Worm (Caenorhabditis elegans): ENCODE results near the gene nhr-271.

nhr-271 gene

ce11 chrV:16604301-16604700 lies 24.0 kb upstream of the nhr-271 start:
- no peak for TF ChIP-seq crh-2 (tag; optimal IDR thresholded peaks at IDR 0.05)
- TF ChIP-seq fos-1 (tag; optimal IDR thresholded peaks at IDR 0.05): peak; percentile 18

DNA sequence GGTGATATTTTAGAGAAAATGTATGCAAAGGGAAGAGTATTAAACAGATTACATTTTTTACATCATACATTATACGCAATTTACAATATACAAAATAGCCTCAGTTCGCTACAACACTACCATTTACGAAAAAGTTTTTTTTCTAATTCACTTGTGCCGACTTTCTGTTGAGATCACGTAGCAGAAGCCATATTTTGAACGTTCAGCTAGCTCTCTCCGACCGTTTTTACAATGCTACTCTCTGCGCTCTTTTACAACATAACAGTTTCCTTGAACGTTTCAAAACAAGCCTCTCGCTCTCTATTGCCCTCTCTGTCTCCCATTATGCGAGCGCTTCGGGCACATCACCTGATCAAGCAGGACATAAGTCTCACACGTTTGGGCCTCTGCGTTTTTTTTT lies 22.8 kb upstream of the nhr-271 start, which contains the start of gene T03E6.8:
TSS of gene T03E6.8 (minus strand) at position 101 of the 400 bp plus-strand sequence.
- no peak for TF ChIP-seq elt-1 (tag; optimal IDR thresholded peaks at IDR 0.05)
- TF ChIP-seq lin-11 (tag; optimal IDR thresholded peaks at IDR 0.05): no peak
- no peak for TF ChIP-seq sem-4 (tag; optimal IDR thresholded peaks at IDR 0.05)
- no peak for TF ChIP-seq mdl-1 (tag; optimal IDR thresholded peaks at IDR 0.05)
- no peak for TF ChIP-seq aly-2 (tag; optimal IDR thresholded peaks at IDR 0.05)
- TF ChIP-seq unc-55 (GFP tag; optimal IDR thresholded peaks at IDR 0.05): no peak
- no peak for TF ChIP-seq elt-3 (tag; optimal IDR thresholded peaks at IDR 0.05)
- no peak for TF ChIP-seq nhr-25 (tag; optimal IDR thresholded peaks at IDR 0.05)

ce11 chrV:16600623-16601022 lies 20.3 kb upstream of the nhr-271 start, which contains the start of gene T03E6.9:
Gene T03E6.9 (minus strand): TSS chrV:16600723.
- TF ChIP-seq elt-1 (tag; optimal IDR thresholded peaks at IDR 0.05) (no peak), alr-1 (tag; optimal IDR thresholded peaks at IDR 0.05) (no peak), elt-3 (tag; optimal IDR thresholded peaks at IDR 0.05) (no peak), nhr-11 (tag; optimal IDR thresholded peaks at IDR 0.05) (no peak), mdl-1 (tag; optimal IDR thresholded peaks at IDR 0.05) (no peak), nhr-23 (tag; optimal IDR thresholded peaks at IDR 0.05) (no peak), nhr-237 (tag; optimal IDR thresholded peaks at IDR 0.05) (no peak), ztf-4 (tag; optimal IDR thresholded peaks at IDR 0.05) (no peak), sma-9 (GFP tag; optimal IDR thresholded peaks at IDR 0.05) (no peak), sma-9 (tag; optimal IDR thresholded peaks at IDR 0.05) (no peak), ztf-1 (GFP tag; conservative IDR thresholded peaks at IDR 0.05) (no peak), mab-5 (tag; optimal IDR thresholded peaks at IDR 0.05) (no peak), aly-2 (tag; optimal IDR thresholded peaks at IDR 0.05) (no peak)

DNA sequence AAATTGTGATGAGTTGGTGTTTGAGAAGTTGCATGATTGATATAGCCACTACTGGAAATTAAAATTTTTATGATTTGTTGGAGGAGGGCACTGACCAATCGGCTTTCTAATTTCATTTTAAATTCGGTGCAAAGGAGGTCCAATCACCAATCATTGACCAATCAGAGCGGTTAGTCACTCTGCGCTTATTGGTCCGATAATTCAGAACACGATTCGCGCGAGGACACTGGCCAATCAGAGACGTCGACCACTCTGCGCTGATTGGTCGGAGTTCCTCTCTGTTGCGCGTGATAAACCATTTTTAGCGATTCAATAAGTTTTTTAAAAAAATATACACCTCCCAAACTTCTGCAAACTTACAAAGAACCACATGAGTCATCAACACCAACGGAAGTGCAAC lies 19.5 kb upstream of the nhr-271 start:
- TF ChIP-seq nhr-12 (tag; optimal IDR thresholded peaks at IDR 0.05): no peak

- TF ChIP-seq lsy-2 (tag; optimal IDR thresholded peaks at IDR 0.05): peak in 1 of 2 experiments; percentile 18
- TF ChIP-seq nhr-23 (tag; optimal IDR thresholded peaks at IDR 0.05): no peak
- TF ChIP-seq nhr-77 (tag; optimal IDR thresholded peaks at IDR 0.05): no peak
- TF ChIP-seq nhr-10 (tag; optimal IDR thresholded peaks at IDR 0.05): no peak
- peak; percentile 21 for TF ChIP-seq nhr-129 (tag; optimal IDR thresholded peaks at IDR 0.05)
- no peak for TF ChIP-seq nhr-12 (tag; optimal IDR thresholded peaks at IDR 0.05)
- TF ChIP-seq ama-1 (optimal IDR thresholded peaks at IDR 0.05): peak; percentile 29
- TF ChIP-seq sem-4 (tag; optimal IDR thresholded peaks at IDR 0.05): no peak
Observed at ce11 chrV:16598437-16598836, 18.1 kb upstream of the nhr-271 start.

- TF ChIP-seq R02D3.7 (tag; optimal IDR thresholded peaks at IDR 0.05): no peak
- TF ChIP-seq unc-62 (GFP tag; optimal IDR thresholded peaks at IDR 0.05): no peak
- TF ChIP-seq lin-39 (tag; optimal IDR thresholded peaks at IDR 0.05): no peak
- TF ChIP-seq nhr-77 (tag; optimal IDR thresholded peaks at IDR 0.05): no peak
- TF ChIP-seq ztf-11 (tag; optimal IDR thresholded peaks at IDR 0.05): no peak
- TF ChIP-seq nhr-6 (tag; optimal IDR thresholded peaks at IDR 0.05): no peak
- no peak for TF ChIP-seq nhr-237 (tag; optimal IDR thresholded peaks at IDR 0.05)
- no peak for TF ChIP-seq sem-4 (tag; optimal IDR thresholded peaks at IDR 0.05)
- TF ChIP-seq C34F6.9 (tag; optimal IDR thresholded peaks at IDR 0.05): no peak
- TF ChIP-seq ZK546.5 (tag; optimal IDR thresholded peaks at IDR 0.05): no peak
- TF ChIP-seq blmp-1 (tag; optimal IDR thresholded peaks at IDR 0.05; ENCODE audit: insufficient read depth): no peak
- no peak for TF ChIP-seq mbf-1 (tag; optimal IDR thresholded peaks at IDR 0.05)
Observed at ce11 chrV:16596102-16596501, 15.8 kb upstream of the nhr-271 start.

Data from whole organism, L2 larva.